Fruit fly (Drosophila melanogaster): ENCODE results near the gene CG14312.
A peak's percentile ranks its signal among the peaks of the same experiment; 100 is the strongest.

Gene CG14312

dm6 chr3R:18298298-18298899 is 15.1 kb upstream of the CG14312 start (continued):
- TF ChIP-seq CG12236 (GFP tag; optimal IDR thresholded peaks at IDR 0.05): no peak
- no peak for TF ChIP-seq psq (GFP tag; optimal IDR thresholded peaks at IDR 0.05)
- TF ChIP-seq Atf6 (GFP tag; IDR thresholded peaks at IDR 0.05): no peak
- TF ChIP-seq CG8944 (GFP tag; optimal IDR thresholded peaks at IDR 0.05): no peak
- TF ChIP-seq ERR (GFP tag; optimal IDR thresholded peaks at IDR 0.05): peak; percentile 43
- TF ChIP-seq Adf1 (GFP tag; IDR thresholded peaks at IDR 0.05): peak; percentile 38; the same call in 1 of the 2 replicates
- TF ChIP-seq Trl (optimal IDR thresholded peaks at IDR 0.05): peak; percentile 41 to 53
- TF ChIP-seq Trl (GFP tag; optimal IDR thresholded peaks at IDR 0.05): no peak
- TF ChIP-seq CHES-1-like (GFP tag; optimal IDR thresholded peaks at IDR 0.05): peak; percentile 51
- no peak for TF ChIP-seq CG43689 (GFP tag; IDR thresholded peaks at IDR 0.05)
- no peak for TF ChIP-seq CG8290 (GFP tag; optimal IDR thresholded peaks at IDR 0.05)
- TF ChIP-seq CG8290 (tag; optimal IDR thresholded peaks at IDR 0.05): peak in 1 of 2 experiments; percentile 60
- no peak for TF ChIP-seq CG1792 (GFP tag; optimal IDR thresholded peaks at IDR 0.05)
- TF ChIP-seq cas (GFP tag; IDR thresholded peaks at IDR 0.05): no peak
- TF ChIP-seq CkIIα-i1 (GFP tag; IDR thresholded peaks at IDR 0.05): no peak
- TF ChIP-seq D19B (GFP tag; optimal IDR thresholded peaks at IDR 0.05): no peak
- no peak for TF ChIP-seq CG42726 (GFP tag; IDR thresholded peaks at IDR 0.05; ENCODE audit: partially characterized antibody)
- TF ChIP-seq onecut (GFP tag; IDR thresholded peaks at IDR 0.05): no peak
- TF ChIP-seq B-H1 (GFP tag; IDR thresholded peaks at IDR 0.05): no peak; the same call in 2 of the 3 replicates
- TF ChIP-seq vnd (GFP tag; IDR thresholded peaks at IDR 0.05; ENCODE audit: partially characterized antibody): no peak
- TF ChIP-seq CG11696 (GFP tag; IDR thresholded peaks at IDR 0.05): peak; percentile 98
- TF ChIP-seq dati (GFP tag; IDR thresholded peaks at IDR 0.05): no peak
- TF ChIP-seq CG7357 (GFP tag; IDR thresholded peaks at IDR 0.05): no peak
- TF ChIP-seq stc (GFP tag; IDR thresholded peaks at IDR 0.05): 0 out of 2 replicates have a peak, but pooled peaks have one; percentile 18
- TF ChIP-seq exex (tag; optimal IDR thresholded peaks at IDR 0.05): no peak
- no peak for TF ChIP-seq dmrt99B (tag; optimal IDR thresholded peaks at IDR 0.05)
- no peak for TF ChIP-seq CG18011 (GFP tag; optimal IDR thresholded peaks at IDR 0.05)
- no peak for TF ChIP-seq CG12942 (GFP tag; optimal IDR thresholded peaks at IDR 0.05)
- peak; percentile 8 for TF ChIP-seq CG3281 (GFP tag; optimal IDR thresholded peaks at IDR 0.05)
- peak; percentile 74 for TF ChIP-seq seq (GFP tag; IDR thresholded peaks at IDR 0.05)
- TF ChIP-seq ci (GFP tag; IDR thresholded peaks at IDR 0.05): peak; percentile 65; the same call in 2 of the 3 replicates
- no peak for TF ChIP-seq dimm (GFP tag; IDR thresholded peaks at IDR 0.05)
- TF ChIP-seq CG10462 (GFP tag; optimal IDR thresholded peaks at IDR 0.05): no peak
- TF ChIP-seq sens-2 (GFP tag; IDR thresholded peaks at IDR 0.05): no peak
- TF ChIP-seq zfh1 (GFP tag; IDR thresholded peaks at IDR 0.05): peak; percentile 22; the same call in 1 of the 3 replicates
- no peak for TF ChIP-seq CG3838 (GFP tag; optimal IDR thresholded peaks at IDR 0.05)
- no peak for TF ChIP-seq cad (GFP tag; optimal IDR thresholded peaks at IDR 0.05)
- no peak for TF ChIP-seq Gsc (GFP tag; IDR thresholded peaks at IDR 0.05)
- TF ChIP-seq slou (GFP tag; optimal IDR thresholded peaks at IDR 0.05): no peak
- TF ChIP-seq CG17359 (tag; optimal IDR thresholded peaks at IDR 0.05): peak; percentile 3
- no peak for TF ChIP-seq CG17361 (GFP tag; IDR thresholded peaks at IDR 0.05)
- TF ChIP-seq CG11504 (tag; optimal IDR thresholded peaks at IDR 0.05): no peak
- peak; percentile 20; the same call in 1 of the 2 replicates for TF ChIP-seq peb (GFP tag; IDR thresholded peaks at IDR 0.05)
- no peak for TF ChIP-seq CG17802 (tag; optimal IDR thresholded peaks at IDR 0.05)
- no peak for TF ChIP-seq prd (optimal IDR thresholded peaks at IDR 0.05)
- peak; percentile 58 for TF ChIP-seq prd (GFP tag; IDR thresholded peaks at IDR 0.05)
- peak; percentile 2 for TF ChIP-seq CG2678 (tag; optimal IDR thresholded peaks at IDR 0.05)
- no peak for TF ChIP-seq CG10979 (tag; optimal IDR thresholded peaks at IDR 0.05)
- no peak for TF ChIP-seq CG9609 (GFP tag; optimal IDR thresholded peaks at IDR 0.05)
- peak; percentile 27 for TF ChIP-seq wek (GFP tag; optimal IDR thresholded peaks at IDR 0.05)
- peak; percentile 26 for TF ChIP-seq nom (GFP tag; optimal IDR thresholded peaks at IDR 0.05)
- TF ChIP-seq Awh (GFP tag; IDR thresholded peaks at IDR 0.05): peak; percentile 58; the same call in 1 of the 2 replicates
- peak; percentile 68 for TF ChIP-seq sens (GFP tag)
